Fruit fly (Drosophila melanogaster): ENCODE results near the gene bond.

- TF ChIP-seq ttk (optimal IDR thresholded peaks at IDR 0.05) (no peak), h (optimal IDR thresholded peaks at IDR 0.05) (no peak), Myc (optimal IDR thresholded peaks at IDR 0.05) (no peak), psq (optimal IDR thresholded peaks at IDR 0.05) (no peak), insv (optimal IDR thresholded peaks at IDR 0.05) (no peak)
Measured at dm6 chr3R:22526353-22526907, 24.1 kb upstream of the bond start.

Data from Kc167 (cell line).